Worm (Caenorhabditis elegans) whole organism, L1 larva: ENCODE results near the gene ugt-56.

Experiments used
- ama-1 ChIP-seq: fragments of 150-350 bp; optimal IDR thresholded peaks from 2 replicates; lab custom pipeline; 2014
- blmp-1 ChIP-seq: fragments of 150-350 bp; optimal IDR thresholded peaks from 2 replicates; lab custom pipeline; 2014; ENCODE audit warnings: missing biosample characterization, missing genetic modification characterization
- ceh-8 ChIP-seq: fragments of 200-800 bp; sonication (Bioruptor generic); optimal IDR thresholded peaks from 2 replicates; lab custom pipeline; 2018; ENCODE audit warnings: mild to moderate bottlenecking, missing genetic modification characterization, moderate library complexity, missing compliant biosample characterization
- ceh-82 ChIP-seq, 3 experiments: fragments of 150-350 bp in 1 of 3; sonication (generic microtip) in 2 of 3; optimal IDR thresholded peaks; 2 replicates each; lab custom pipeline; 2014 to 2017; ENCODE audit warnings: missing biosample characterization in 3 of 3, missing genetic modification characterization in 3 of 3
- ces-1 ChIP-seq: fragments of 150-350 bp; optimal IDR thresholded peaks from 2 replicates; lab custom pipeline; 2014; ENCODE audit warnings: missing biosample characterization, missing genetic modification reagents, missing genetic modification characterization
- dsc-1 ChIP-seq: sonication (generic microtip); optimal IDR thresholded peaks from 2 replicates; lab custom pipeline; 2016; ENCODE audit warnings: mild to moderate bottlenecking, missing genetic modification characterization, missing compliant biosample characterization
- efl-1 ChIP-seq, 4 experiments: fragments of 150-350 bp; optimal IDR thresholded peaks in 3 of 4; peaks in 1 of 4; 1 replicate in 1 of 4; 2 replicates in 3 of 4; lab custom pipeline; 2014; ENCODE audit warnings: missing biosample characterization in 2 of 4, missing genetic modification characterization in 2 of 4, missing genetic modification reagents in 2 of 4
- efl-3 ChIP-seq: fragments of 200-800 bp; sonication (Bioruptor generic); optimal IDR thresholded peaks from 2 replicates; lab custom pipeline; 2018; ENCODE audit warnings: mild to moderate bottlenecking, missing genetic modification characterization, missing compliant biosample characterization
- elt-2 ChIP-seq: sonication (generic microtip); optimal IDR thresholded peaks from 2 replicates; lab custom pipeline; 2016; ENCODE audit warnings: missing genetic modification characterization, mild to moderate bottlenecking, inconsistent platforms, missing compliant biosample characterization, missing genetic modification reagents
- elt-3 ChIP-seq, 6 experiments: fragments of 150-350 bp in 1 of 6; sonication (generic microtip); optimal IDR thresholded peaks; 2 replicates each; lab custom pipeline; 2017 to 2018; ENCODE audit warnings: missing biosample characterization in 6 of 6, missing genetic modification characterization in 6 of 6, inconsistent platforms in 1 of 6
- ets-5 ChIP-seq: fragments of 200-800 bp; sonication (Bioruptor generic); IDR thresholded peaks from 2 replicates; pipeline ENCODE4 v1.3.6; 2022; ENCODE audit warnings: missing genetic modification characterization, missing compliant biosample characterization
- fkh-4 ChIP-seq: sonication (generic microtip); optimal IDR thresholded peaks from 2 replicates; lab custom pipeline; 2016; ENCODE audit warnings: missing compliant biosample characterization, missing genetic modification characterization, borderline replicate concordance
- fkh-8 ChIP-seq: sonication (generic microtip); optimal IDR thresholded peaks from 2 replicates; lab custom pipeline; 2016; ENCODE audit warnings: mild to moderate bottlenecking, missing genetic modification characterization, missing compliant biosample characterization
- grh-1 ChIP-seq: fragments of 200-800 bp; sonication (Bioruptor generic); IDR thresholded peaks from 2 replicates; pipeline ENCODE4 v1.3.6; 2022; ENCODE audit warnings: missing genetic modification reagents, missing genetic modification characterization, missing compliant biosample characterization
- hlh-4 ChIP-seq: sonication (generic microtip); optimal IDR thresholded peaks from 2 replicates; lab custom pipeline; 2016; ENCODE audit warnings: mild to moderate bottlenecking, missing genetic modification characterization, missing compliant biosample characterization
- lin-14 ChIP-seq: fragments of 200-800 bp; sonication (Bioruptor generic); optimal IDR thresholded peaks from 2 replicates; lab custom pipeline; 2018; ENCODE audit warnings: mild to moderate bottlenecking, missing genetic modification characterization, moderate library complexity, missing compliant biosample characterization
- lin-15B ChIP-seq: fragments of 150-350 bp; sonication (generic microtip); optimal IDR thresholded peaks from 3 replicates; lab custom pipeline; 2014; ENCODE audit warnings: missing biosample characterization, missing genetic modification characterization
- lin-39 ChIP-seq: fragments of 150-350 bp; optimal IDR thresholded peaks from 2 replicates; lab custom pipeline; 2014; ENCODE audit warnings: missing biosample characterization, missing genetic modification reagents, missing genetic modification characterization
- lir-3 ChIP-seq: sonication (generic microtip); optimal IDR thresholded peaks from 2 replicates; lab custom pipeline; 2016; ENCODE audit warnings: mild to moderate bottlenecking, missing genetic modification characterization, moderate library complexity, missing compliant biosample characterization; ENCODE audit not compliant: poor library complexity
- mab-9 ChIP-seq: fragments of 200-800 bp; sonication (Bioruptor generic); IDR thresholded peaks from 2 replicates; pipeline ENCODE4 v1.3.6; 2022; ENCODE audit warnings: missing genetic modification reagents, missing genetic modification characterization, missing compliant biosample characterization
- mep-1 ChIP-seq: fragments of 150-350 bp; optimal IDR thresholded peaks from 2 replicates; lab custom pipeline; 2014; ENCODE audit warnings: missing biosample characterization, missing genetic modification characterization
- nhr-11 ChIP-seq: fragments of 150-350 bp; optimal IDR thresholded peaks from 2 replicates; lab custom pipeline; 2014; ENCODE audit warnings: missing biosample characterization, missing genetic modification characterization
- nhr-19 ChIP-seq: fragments of 200-800 bp; sonication (Bioruptor generic); conservative IDR thresholded peaks from 2 replicates; pipeline ENCODE4 v1.3.6; 2022; ENCODE audit warnings: missing genetic modification characterization, missing compliant biosample characterization
- nhr-237 ChIP-seq: fragments of 150-350 bp; optimal IDR thresholded peaks from 2 replicates; lab custom pipeline; 2014; ENCODE audit warnings: missing biosample characterization, missing genetic modification characterization
- nhr-28 ChIP-seq: fragments of 150-350 bp; optimal IDR thresholded peaks from 2 replicates; lab custom pipeline; 2014; ENCODE audit warnings: missing biosample characterization, missing genetic modification characterization
- nhr-47 ChIP-seq: sonication (generic microtip); optimal IDR thresholded peaks from 2 replicates; lab custom pipeline; 2016; ENCODE audit warnings: mild to moderate bottlenecking, missing genetic modification characterization, moderate library complexity, missing compliant biosample characterization
- nhr-85 ChIP-seq: sonication (generic microtip); peaks from one replicate; lab custom pipeline; 2016; ENCODE audit warnings: missing genetic modification characterization, inconsistent platforms, missing compliant biosample characterization
- nhr-90 ChIP-seq: sonication (generic microtip); optimal IDR thresholded peaks from 2 replicates; lab custom pipeline; 2016; ENCODE audit warnings: mild to moderate bottlenecking, missing genetic modification characterization, missing compliant biosample characterization; ENCODE audit not compliant: poor library complexity
- pag-3 ChIP-seq: sonication (generic microtip); optimal IDR thresholded peaks from 2 replicates; lab custom pipeline; 2017; ENCODE audit warnings: missing genetic modification characterization, mild to moderate bottlenecking, missing compliant biosample characterization, antibody characterized with exemption, borderline replicate concordance; ENCODE audit not compliant: insufficient read depth
- pax-3 ChIP-seq: fragments of 200-800 bp; sonication (Bioruptor generic); optimal IDR thresholded peaks from 2 replicates; lab custom pipeline; 2018; ENCODE audit warnings: mild to moderate bottlenecking, missing genetic modification characterization, moderate library complexity, missing compliant biosample characterization
- rnt-1 ChIP-seq: sonication (generic microtip); optimal IDR thresholded peaks from 2 replicates; lab custom pipeline; 2016; ENCODE audit warnings: mild to moderate bottlenecking, missing genetic modification characterization, moderate library complexity, missing compliant biosample characterization
- skn-1 ChIP-seq: fragments of 150-350 bp; optimal IDR thresholded peaks from 2 replicates; lab custom pipeline; 2014; ENCODE audit warnings: missing biosample characterization, missing genetic modification characterization
- snu-23 ChIP-seq: sonication (generic microtip); optimal IDR thresholded peaks from 2 replicates; lab custom pipeline; 2016; ENCODE audit warnings: missing genetic modification characterization, missing compliant biosample characterization
- tlp-1 ChIP-seq: fragments of 150-350 bp; optimal IDR thresholded peaks from 2 replicates; lab custom pipeline; 2014; ENCODE audit warnings: missing biosample characterization, missing genetic modification characterization
- unc-86 ChIP-seq: sonication (generic microtip); optimal IDR thresholded peaks from 2 replicates; lab custom pipeline; 2016; ENCODE audit warnings: missing genetic modification characterization, missing compliant biosample characterization
- vab-15 ChIP-seq: sonication (generic microtip); optimal IDR thresholded peaks from 2 replicates; lab custom pipeline; 2017; ENCODE audit warnings: missing genotype, mild to moderate bottlenecking, missing genetic modification characterization, missing compliant biosample characterization
- zip-4 ChIP-seq: fragments of 200-800 bp; sonication (Bioruptor generic); optimal IDR thresholded peaks from 2 replicates; lab custom pipeline; 2018; ENCODE audit warnings: mild to moderate bottlenecking, missing genetic modification characterization, moderate library complexity, missing compliant biosample characterization

Gene ugt-56

ce11 chrV:12258922-12259321 lies at the start of gene ugt-56:
Gene ugt-56 (plus strand): TSS chrV:12258982.
- TF ChIP-seq dsc-1 (tag; lab: Kevin White, UChicago), result peak; percentile 40
- TF ChIP-seq fkh-8 (tag; lab: Kevin White, UChicago), result peak; percentile 13
- TF ChIP-seq grh-1 (GFP tag; lab: Robert Waterston, UW), result no peak
- no peak for TF ChIP-seq nhr-90 (tag; lab: Kevin White, UChicago)
- TF ChIP-seq ets-5 (GFP tag; lab: Robert Waterston, UW), result no peak
- TF ChIP-seq zip-4 (GFP tag; lab: Kevin White, UChicago), result no peak
- no peak for TF ChIP-seq rnt-1
- no peak for TF ChIP-seq lin-15B
- no peak for TF ChIP-seq ces-1
- TF ChIP-seq pax-3 (tag; lab: Kevin White, UChicago), result peak; percentile 28

- TF ChIP-seq hlh-4 (tag; lab: Kevin White, UChicago) (no peak), lin-39 (tag; lab: Kevin White, UChicago) (no peak), vab-15 (no peak), blmp-1 (tag; lab: Kevin White, UChicago) (no peak), nhr-237 (tag; lab: Kevin White, UChicago) (no peak), lir-3 (tag; lab: Kevin White, UChicago) (no peak), nhr-85 (tag; lab: Kevin White, UChicago) (no peak), fkh-4 (tag; lab: Kevin White, UChicago) (no peak), unc-86 (tag; lab: Kevin White, UChicago) (no peak), nhr-28 (no peak), ceh-82 (tag; optimal IDR thresholded peaks at IDR 0.05; lab: Kevin White, UChicago) (no peak)
- TF ChIP-seq, all 84 proteins: peak for 0
These were observed 48.8 kb upstream of the ugt-56 start for ce11 chrV:12209951-12210350.

ce11 chrV:12211090-12211489 lies 47.7 kb upstream of the ugt-56 start:
- TF ChIP-seq mep-1 (tag; lab: Kevin White, UChicago), result peak; percentile 3
- TF ChIP-seq mab-9 (GFP tag; lab: Robert Waterston, UW), result no peak
- TF ChIP-seq nhr-19 (GFP tag; lab: Robert Waterston, UW), result no peak
- no peak for TF ChIP-seq snu-23 (GFP tag; lab: Kevin White, UChicago)
- peak; percentile 82 for TF ChIP-seq lin-14 (GFP tag; lab: Kevin White, UChicago)
- no peak for TF ChIP-seq nhr-47 (tag; lab: Kevin White, UChicago)
- TF ChIP-seq efl-1 (optimal IDR thresholded peaks at IDR 0.05; lab: Kevin White, UChicago), result no peak
- TF ChIP-seq efl-1 (GFP tag; optimal IDR thresholded peaks at IDR 0.05 in 1 of 2; lab: Kevin White, UChicago), result peak in 1 of 2 experiments; percentile 13
- TF ChIP-seq elt-2 (tag; lab: Kevin White, UChicago), result no peak

ce11 chrV:12213027-12213426 lies 45.8 kb upstream of the ugt-56 start, which contains the start of gene vab-8:
Gene vab-8 (plus strand): TSS chrV:12213327.
- TF ChIP-seq fkh-4 (tag; lab: Kevin White, UChicago), result no peak
- TF ChIP-seq pag-3 (tag; lab: Kevin White, UChicago), result no peak
- no peak for TF ChIP-seq ets-5 (GFP tag; lab: Robert Waterston, UW)
- no peak for TF ChIP-seq nhr-11 (tag; lab: Kevin White, UChicago)
- TF ChIP-seq vab-15, result no peak
- no peak for TF ChIP-seq ama-1
- no peak for TF ChIP-seq ces-1
- no peak for TF ChIP-seq skn-1 (tag; lab: Kevin White, UChicago)
- no peak for TF ChIP-seq efl-3 (GFP tag; lab: Kevin White, UChicago)
- no peak for TF ChIP-seq elt-3 (tag; optimal IDR thresholded peaks at IDR 0.05; lab: Kevin White, UChicago)
- no peak for TF ChIP-seq nhr-19 (GFP tag; lab: Robert Waterston, UW)
- no peak for TF ChIP-seq ceh-8 (GFP tag; lab: Kevin White, UChicago)
- no peak for TF ChIP-seq tlp-1 (tag; lab: Kevin White, UChicago)
- no peak for TF ChIP-seq snu-23 (GFP tag; lab: Kevin White, UChicago)
